Worm (Caenorhabditis elegans) whole organism, L1 larva: ENCODE results near the gene elt-1.

Experiments used
- aly-2 ChIP-seq: fragments of 150-350 bp; optimal IDR thresholded peaks from 2 replicates; lab custom pipeline; 2014; ENCODE audit warnings: missing biosample characterization, missing genetic modification characterization
- ama-1 ChIP-seq: fragments of 150-350 bp; optimal IDR thresholded peaks from 2 replicates; lab custom pipeline; 2014
- ceh-82 ChIP-seq, 3 experiments: fragments of 150-350 bp in 1 of 3; sonication (generic microtip) in 2 of 3; optimal IDR thresholded peaks; 2 replicates each; lab custom pipeline; 2014 to 2017; ENCODE audit warnings: missing biosample characterization in 3 of 3, missing genetic modification characterization in 3 of 3
- hlh-17 ChIP-seq: fragments of 200-800 bp; sonication (Bioruptor generic); optimal IDR thresholded peaks from 2 replicates; lab custom pipeline; 2018; ENCODE audit warnings: missing genetic modification characterization, mild to moderate bottlenecking, missing compliant biosample characterization, moderate library complexity, borderline replicate concordance
- isw-1 ChIP-seq: fragments of 200-800 bp; sonication (Bioruptor generic); IDR thresholded peaks from 2 replicates; pipeline ENCODE4 v1.3.6; 2022; ENCODE audit warnings: missing genetic modification characterization, missing compliant biosample characterization
- mdl-1 ChIP-seq, 2 experiments: fragments of 150-350 bp; optimal IDR thresholded peaks; 2 replicates each; lab custom pipeline; 2014 to 2017; ENCODE audit warnings: missing biosample characterization in 2 of 2, missing genetic modification characterization in 2 of 2, inconsistent platforms in 1 of 2
- mep-1 ChIP-seq: fragments of 150-350 bp; optimal IDR thresholded peaks from 2 replicates; lab custom pipeline; 2014; ENCODE audit warnings: missing biosample characterization, missing genetic modification characterization
- nhr-12 ChIP-seq: sonication (generic microtip); optimal IDR thresholded peaks from 2 replicates; lab custom pipeline; 2017; ENCODE audit warnings: missing biosample characterization, missing genetic modification characterization
- nhr-28 ChIP-seq: fragments of 150-350 bp; optimal IDR thresholded peaks from 2 replicates; lab custom pipeline; 2014; ENCODE audit warnings: missing biosample characterization, missing genetic modification characterization
- nhr-76 ChIP-seq: sonication (generic microtip); optimal IDR thresholded peaks from 2 replicates; lab custom pipeline; 2017; ENCODE audit warnings: missing biosample characterization, missing genetic modification characterization
- snpc-4 ChIP-seq: fragments of 150-350 bp; optimal IDR thresholded peaks from 2 replicates; lab custom pipeline; 2014; ENCODE audit warnings: missing biosample characterization, missing genetic modification characterization
- unc-62 ChIP-seq: fragments of 150-350 bp; optimal IDR thresholded peaks from 2 replicates; lab custom pipeline; 2014; ENCODE audit warnings: missing biosample characterization, missing genetic modification reagents, missing genetic modification characterization
- unc-86 ChIP-seq: sonication (generic microtip); optimal IDR thresholded peaks from 2 replicates; lab custom pipeline; 2016; ENCODE audit warnings: missing genetic modification characterization, missing compliant biosample characterization
- ztf-11 ChIP-seq, 2 experiments: sonication (generic microtip); optimal IDR thresholded peaks; 2 replicates each; lab custom pipeline; 2016 to 2017; ENCODE audit warnings: missing genetic modification characterization in 2 of 2, missing biosample characterization in 1 of 2, missing compliant biosample characterization in 1 of 2

- TF ChIP-seq snpc-4 (tag; lab: Kevin White, UChicago) (no peak), nhr-12 (tag; lab: Kevin White, UChicago) (no peak), mep-1 (tag; lab: Kevin White, UChicago) (no peak), nhr-28 (no peak), hlh-17 (GFP tag; lab: Kevin White, UChicago) (no peak), mdl-1 (tag; optimal IDR thresholded peaks at IDR 0.05; lab: Kevin White, UChicago) (no peak), unc-86 (tag; lab: Kevin White, UChicago) (no peak), unc-62 (GFP tag; lab: Kevin White, UChicago) (no peak), ztf-11 (tag; optimal IDR thresholded peaks at IDR 0.05; lab: Kevin White, UChicago) (no peak), aly-2 (no peak), ama-1 (no peak), isw-1 (no peak), ceh-82 (tag; optimal IDR thresholded peaks at IDR 0.05; lab: Kevin White, UChicago) (no peak), nhr-76 (tag; lab: Kevin White, UChicago) (no peak)
Measured at ce11 chrIV:9651234-9651633, 36.4 kb downstream of the elt-1 start, which contains the start of gene chca-1.
